Worm (Caenorhabditis elegans): Measurements from ENCODE around the gene pals-33.

DNA sequence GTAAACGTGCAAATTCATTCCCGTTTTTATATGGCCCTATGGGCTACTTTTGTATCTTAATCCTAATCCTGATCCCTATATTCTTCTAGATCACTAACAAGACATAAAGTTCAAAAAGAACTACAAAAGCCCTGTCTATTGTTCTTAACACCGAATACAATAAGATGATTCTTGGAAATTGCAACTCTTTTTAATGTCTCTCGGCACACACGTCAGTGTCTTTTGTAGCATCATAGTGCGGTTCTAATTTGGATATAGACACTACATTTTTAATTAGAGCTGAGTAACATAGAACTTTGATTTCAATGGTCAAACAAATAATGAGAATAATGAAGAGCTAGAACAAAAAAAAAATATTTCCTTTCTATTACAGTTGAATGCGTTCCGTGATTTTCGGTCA is 33.3 kb upstream of the pals-33 start:
- TF ChIP-seq mls-2 (tag; optimal IDR thresholded peaks at IDR 0.05) (no peak), lin-13 (tag; optimal IDR thresholded peaks at IDR 0.05) (no peak), ces-1 (GFP tag; optimal IDR thresholded peaks at IDR 0.05) (no peak), elt-3 (tag; optimal IDR thresholded peaks at IDR 0.05) (no peak), ztf-11 (tag; optimal IDR thresholded peaks at IDR 0.05) (no peak), elt-1 (tag; optimal IDR thresholded peaks at IDR 0.05; ENCODE audit: borderline replicate concordance, insufficient read depth) (no peak), lsy-2 (tag; optimal IDR thresholded peaks at IDR 0.05) (no peak), flh-1 (GFP tag; optimal IDR thresholded peaks at IDR 0.05) (no peak), zip-8 (tag; optimal IDR thresholded peaks at IDR 0.05) (no peak)

All from whole organism, mixed stage, embryonic.